Worm (Caenorhabditis elegans) whole organism, L1 larva: ENCODE results near the gene K01B6.3.

Source experiments
- aha-1 ChIP-seq: fragments of 150-350 bp; optimal IDR thresholded peaks from 2 replicates; lab custom pipeline; 2014; ENCODE audit warnings: missing biosample characterization, missing genetic modification characterization
- aly-2 ChIP-seq: fragments of 150-350 bp; optimal IDR thresholded peaks from 2 replicates; lab custom pipeline; 2014; ENCODE audit warnings: missing biosample characterization, missing genetic modification characterization
- blmp-1 ChIP-seq: fragments of 150-350 bp; optimal IDR thresholded peaks from 2 replicates; lab custom pipeline; 2014; ENCODE audit warnings: missing biosample characterization, missing genetic modification characterization
- dpl-1 ChIP-seq, 3 experiments: fragments of 150-350 bp in 2 of 3; sonication (generic microtip) in 1 of 3; optimal IDR thresholded peaks; 2 replicates each; lab custom pipeline; 2014 to 2017; ENCODE audit warnings: missing biosample characterization in 3 of 3, missing genetic modification characterization in 3 of 3, missing genetic modification reagents in 3 of 3
- egl-27 ChIP-seq, 2 experiments: fragments of 150-350 bp in 1 of 2; sonication (generic microtip); optimal IDR thresholded peaks; 3 replicates each; lab custom pipeline; 2017 to 2018; ENCODE audit warnings: missing biosample characterization in 2 of 2, missing genetic modification characterization in 2 of 2, missing genetic modification reagents in 2 of 2
- lin-15B ChIP-seq: fragments of 150-350 bp; sonication (generic microtip); optimal IDR thresholded peaks from 3 replicates; lab custom pipeline; 2014; ENCODE audit warnings: missing biosample characterization, missing genetic modification characterization
- nhr-28 ChIP-seq: fragments of 150-350 bp; optimal IDR thresholded peaks from 2 replicates; lab custom pipeline; 2014; ENCODE audit warnings: missing biosample characterization, missing genetic modification characterization
- skn-1 ChIP-seq: fragments of 150-350 bp; optimal IDR thresholded peaks from 2 replicates; lab custom pipeline; 2014; ENCODE audit warnings: missing biosample characterization, missing genetic modification characterization
- snu-23 ChIP-seq: sonication (generic microtip); optimal IDR thresholded peaks from 2 replicates; lab custom pipeline; 2016; ENCODE audit warnings: missing genetic modification characterization, missing compliant biosample characterization
- sptf-1 ChIP-seq: fragments of 150-350 bp; optimal IDR thresholded peaks from 2 replicates; lab custom pipeline; 2014; ENCODE audit warnings: missing biosample characterization, missing genetic modification characterization
- tbx-2 ChIP-seq: sonication (generic microtip); optimal IDR thresholded peaks from 2 replicates; lab custom pipeline; 2016; ENCODE audit warnings: missing genetic modification characterization, missing compliant biosample characterization

- TF ChIP-seq nhr-28 (tag; lab: Kevin White, UChicago) = no peak
- no peak for TF ChIP-seq egl-27 (tag; optimal IDR thresholded peaks at IDR 0.05; lab: Kevin White, UChicago)
- TF ChIP-seq aly-2 (tag; lab: Kevin White, UChicago) = no peak
- no peak for TF ChIP-seq sptf-1
- no peak for TF ChIP-seq skn-1 (tag; lab: Kevin White, UChicago)
- TF ChIP-seq lin-15B (tag; lab: Kevin White, UChicago) = no peak
- no peak for TF ChIP-seq blmp-1 (tag; lab: Kevin White, UChicago)
- TF ChIP-seq tbx-2 (tag; lab: Kevin White, UChicago) = no peak
- TF ChIP-seq snu-23 (GFP tag; lab: Kevin White, UChicago) = no peak
- no peak for TF ChIP-seq aha-1 (tag; lab: Kevin White, UChicago)
- no peak for TF ChIP-seq dpl-1 (GFP tag; optimal IDR thresholded peaks at IDR 0.05; lab: Kevin White, UChicago)
These were observed 9.8 kb downstream of the K01B6.3 start for ce11 chrIII:9309840-9310239.
